Worm (Caenorhabditis elegans): ENCODE measurements around the gene Y39B6A.69.

The Y39B6A.69 gene

ce11 chrV:19113639-19114038 is 38.6 kb downstream of the Y39B6A.69 start:
- peak; percentile 99 for TF ChIP-seq T22C8.4 (GFP tag; IDR thresholded peaks at IDR 0.05)

DNA sequence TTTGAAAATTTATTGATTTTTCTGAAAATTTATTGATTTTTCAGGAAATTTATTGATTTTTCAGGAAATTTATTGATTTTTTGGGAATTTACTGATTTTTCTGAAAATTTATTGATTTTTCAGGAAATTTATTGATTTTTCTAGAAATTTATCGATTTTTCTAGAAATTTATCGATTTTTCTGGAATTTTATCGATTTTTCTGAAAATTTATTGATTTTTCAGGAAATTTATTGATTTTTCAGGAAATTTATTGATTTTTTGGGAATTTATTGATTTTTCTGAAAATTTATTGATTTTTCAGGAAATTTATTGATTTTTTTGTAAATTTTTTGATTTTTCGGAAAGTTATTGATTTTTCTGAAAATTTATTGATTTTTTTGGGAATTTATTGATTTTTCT is 39.6 kb downstream of the Y39B6A.69 start:
- TF ChIP-seq T22C8.4 (GFP tag; IDR thresholded peaks at IDR 0.05), result peak; percentile 93

DNA sequence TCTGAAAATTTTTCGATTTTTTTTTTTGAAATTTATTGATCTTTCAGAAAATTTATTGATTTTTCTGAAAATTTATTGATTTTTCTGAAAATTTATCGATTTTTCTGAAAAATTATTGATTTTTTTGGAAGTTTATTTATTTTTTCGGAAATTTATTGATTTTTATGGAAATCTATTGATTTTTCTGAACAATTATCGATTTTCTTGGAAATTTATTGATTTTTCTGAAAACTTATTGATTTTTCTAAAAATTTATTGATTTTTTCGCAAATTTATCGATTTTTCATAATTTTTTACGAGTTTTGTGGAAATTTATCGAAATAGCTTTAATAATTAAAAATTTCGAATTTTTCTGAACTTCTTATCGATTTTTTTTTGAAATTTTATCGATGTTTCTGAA is 45.2 kb downstream of the Y39B6A.69 start:
- TF ChIP-seq cog-1 (tag; optimal IDR thresholded peaks at IDR 0.05) (no peak), T22C8.4 (GFP tag; IDR thresholded peaks at IDR 0.05) (peak; percentile 86), klf-2 (GFP tag; conservative IDR thresholded peaks at IDR 0.05) (no peak), tab-1 (GFP tag; IDR thresholded peaks at IDR 0.05) (no peak), med-1 (GFP tag; optimal IDR thresholded peaks at IDR 0.05; ENCODE audit: insufficient read depth) (no peak)

Data from whole organism, midembryonic.